Worm (Caenorhabditis elegans) whole organism, L4 larva: ENCODE data around the gene ret-1.

ENCODE experiments used
- F44E2.7 ChIP-seq: fragments of 200-800 bp; sonication (Bioruptor generic); IDR thresholded peaks from 2 replicates; pipeline ENCODE4 v2.1.2; 2022; ENCODE audit warnings: missing genetic modification characterization, missing compliant biosample characterization
- aly-2 ChIP-seq: sonication (generic microtip); optimal IDR thresholded peaks from 2 replicates; lab custom pipeline; 2018; ENCODE audit warnings: missing biosample characterization, missing genetic modification characterization
- ctbp-1 ChIP-seq: fragments of 200-800 bp; sonication (Bioruptor generic); IDR thresholded peaks from 2 replicates; pipeline ENCODE4 v1.3.6; 2022; ENCODE audit warnings: missing genetic modification reagents, missing genetic modification characterization, missing compliant biosample characterization
- fkh-10 ChIP-seq: fragments of 150-350 bp; optimal IDR thresholded peaks from 2 replicates; lab custom pipeline; 2014; ENCODE audit warnings: missing biosample characterization, missing genetic modification reagents, missing genetic modification characterization
- fos-1 ChIP-seq: fragments of 150-350 bp; optimal IDR thresholded peaks from 2 replicates; lab custom pipeline; 2014; ENCODE audit warnings: missing biosample characterization, missing genetic modification characterization
- lin-15B ChIP-seq: fragments of 150-350 bp; sonication (generic microtip); optimal IDR thresholded peaks from 3 replicates; lab custom pipeline; 2014; ENCODE audit warnings: missing biosample characterization, missing genetic modification characterization
- madf-9 ChIP-seq: fragments of 200-800 bp; sonication (Bioruptor generic); conservative IDR thresholded peaks from 2 replicates; pipeline ENCODE4 v1.3.6; 2022; ENCODE audit warnings: missing genetic modification reagents, missing genetic modification characterization, missing compliant biosample characterization
- nhr-111 ChIP-seq: fragments of 200-800 bp; sonication (Bioruptor generic); optimal IDR thresholded peaks from 2 replicates; lab custom pipeline; 2018; ENCODE audit warnings: mild to moderate bottlenecking, missing genetic modification characterization, missing compliant biosample characterization
- nhr-48 ChIP-seq: sonication (generic microtip); optimal IDR thresholded peaks from 2 replicates; lab custom pipeline; 2016; ENCODE audit warnings: mild to moderate bottlenecking, missing genetic modification characterization, missing compliant biosample characterization
- nhr-76 ChIP-seq: fragments of 150-350 bp; optimal IDR thresholded peaks from 2 replicates; lab custom pipeline; 2014; ENCODE audit warnings: missing biosample characterization, missing genetic modification characterization
- nhr-77 ChIP-seq: fragments of 150-350 bp; optimal IDR thresholded peaks from 2 replicates; lab custom pipeline; 2014; ENCODE audit warnings: missing biosample characterization, missing genetic modification characterization
- php-3 ChIP-seq: fragments of 200-800 bp; sonication (Bioruptor generic); IDR thresholded peaks from 2 replicates; pipeline ENCODE4 v1.3.6; 2022; ENCODE audit warnings: missing genetic modification reagents, missing genetic modification characterization, missing compliant biosample characterization

DNA sequence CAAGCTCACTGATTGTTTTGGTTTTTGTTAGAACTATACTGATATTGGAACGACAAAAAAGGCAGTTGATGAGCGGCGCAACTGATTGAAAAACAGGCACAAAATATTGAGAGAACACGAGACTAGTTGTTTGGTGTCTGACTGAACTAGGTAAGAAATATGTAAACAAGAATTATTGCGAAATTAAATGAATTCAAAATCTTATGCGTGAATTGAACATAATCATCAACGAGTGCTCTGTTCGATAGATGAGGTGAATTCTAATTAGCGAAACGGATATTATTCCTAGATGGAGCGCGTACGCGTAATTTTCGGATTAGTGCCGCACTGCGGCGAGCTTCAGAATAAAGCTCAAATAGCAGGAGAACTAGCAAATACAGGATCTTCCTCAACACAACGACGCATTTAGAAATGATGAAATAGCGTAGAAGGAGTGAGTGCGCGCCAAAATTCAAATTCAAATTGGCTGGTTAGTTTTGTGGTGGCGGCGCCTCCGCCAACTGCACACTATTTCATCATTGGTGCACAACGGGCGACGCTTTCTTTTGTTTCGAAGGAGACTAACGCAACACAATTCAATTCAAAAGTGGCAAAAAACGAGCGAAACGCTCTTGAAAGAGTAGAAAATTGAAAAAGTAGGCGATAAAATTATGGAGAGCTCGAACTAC lies 15.0 kb downstream of the ret-1 start:
- TF ChIP-seq nhr-77 (tag; lab: Kevin White, UChicago): peak; percentile 13
- TF ChIP-seq fos-1 (tag; lab: Kevin White, UChicago): no peak
- no peak for TF ChIP-seq php-3 (GFP tag; lab: Robert Waterston, UW)
- TF ChIP-seq lin-15B: no peak
- no peak for TF ChIP-seq madf-9 (GFP tag; lab: Robert Waterston, UW)
- no peak for TF ChIP-seq fkh-10 (GFP tag; lab: Kevin White, UChicago)
- TF ChIP-seq nhr-48 (tag; lab: Kevin White, UChicago): no peak
- TF ChIP-seq F44E2.7 (GFP tag; lab: Robert Waterston, UW): no peak
- TF ChIP-seq aly-2: no peak
- no peak for TF ChIP-seq nhr-111
- TF ChIP-seq ctbp-1: no peak
- no peak for TF ChIP-seq nhr-76 (tag; lab: Kevin White, UChicago)
